Worm (Caenorhabditis elegans): ENCODE measurements around the gene F43D2.7.

ce11 chrV:14638075-14638474, 1.9 kb downstream of the F43D2.7 start:
- TF ChIP-seq Y105C5A.15 (GFP tag; IDR thresholded peaks at IDR 0.05) (no peak), ceh-20 (GFP tag; IDR thresholded peaks at IDR 0.05) (no peak), lin-1 (GFP tag; IDR thresholded peaks at IDR 0.05) (no peak), ceh-82 (tag; optimal IDR thresholded peaks at IDR 0.05) (no peak), nhr-102 (tag; optimal IDR thresholded peaks at IDR 0.05) (no peak), mdt-29 (GFP tag; IDR thresholded peaks at IDR 0.05) (no peak), pqm-1 (tag; optimal IDR thresholded peaks at IDR 0.05) (no peak)

Data from whole organism, L4 larva.